Worm (Caenorhabditis elegans) whole organism, young adult: ENCODE data around the gene srbc-66.

Experiments used
- B0019.2 ChIP-seq: fragments of 200-800 bp; sonication (Bioruptor generic); conservative IDR thresholded peaks from 2 replicates; pipeline ENCODE4 v1.3.6; 2022; ENCODE audit warnings: missing genetic modification reagents, missing genetic modification characterization, missing compliant biosample characterization
- B0336.3 ChIP-seq: fragments of 200-800 bp; sonication (Bioruptor generic); IDR thresholded peaks from 2 replicates; pipeline ENCODE4 v1.3.6; 2022; ENCODE audit warnings: missing genetic modification characterization, missing compliant biosample characterization
- D2030.7 ChIP-seq: fragments of 200-800 bp; sonication (Bioruptor generic); IDR thresholded peaks from 2 replicates; pipeline ENCODE4 v1.3.6; 2022; ENCODE audit warnings: missing genetic modification reagents, missing genetic modification characterization, missing compliant biosample characterization
- F33H1.4 ChIP-seq: fragments of 200-800 bp; sonication (Bioruptor generic); IDR thresholded peaks from 2 replicates; pipeline ENCODE4 v1.3.6; 2022; ENCODE audit warnings: missing genetic modification reagents, missing genetic modification characterization, missing compliant biosample characterization
- F49E8.2 ChIP-seq: sonication (generic microtip); optimal IDR thresholded peaks from 3 replicates; lab custom pipeline; 2017; ENCODE audit warnings: missing genetic modification characterization, mild to moderate bottlenecking, missing compliant biosample characterization, antibody characterized with exemption, moderate library complexity; ENCODE audit not compliant: insufficient read depth
- F52B5.7 ChIP-seq: sonication (generic microtip); optimal IDR thresholded peaks from 2 replicates; lab custom pipeline; 2016; ENCODE audit warnings: mild to moderate bottlenecking, missing genetic modification characterization, missing compliant biosample characterization
- F57C9.4 ChIP-seq: sonication (generic microtip); optimal IDR thresholded peaks from 2 replicates; lab custom pipeline; 2017; ENCODE audit warnings: mild to moderate bottlenecking, missing genetic modification characterization, missing compliant biosample characterization
- T26A5.8 ChIP-seq: sonication (generic microtip); optimal IDR thresholded peaks from 2 replicates; lab custom pipeline; 2016; ENCODE audit warnings: missing genetic modification characterization, missing compliant biosample characterization
- Y67H2A.10 ChIP-seq: fragments of 200-800 bp; sonication (Bioruptor generic); conservative IDR thresholded peaks from 2 replicates; pipeline ENCODE4 v1.3.6; 2022; ENCODE audit warnings: missing genetic modification reagents, missing genetic modification characterization, missing compliant biosample characterization
- Y95B8A.8 ChIP-seq: fragments of 200-800 bp; sonication (Bioruptor generic); IDR thresholded peaks from 2 replicates; pipeline ENCODE4 v1.3.6; 2022; ENCODE audit warnings: missing genetic modification reagents, missing genetic modification characterization, missing compliant biosample characterization
- athp-1 ChIP-seq: sonication (generic microtip); optimal IDR thresholded peaks from 2 replicates; lab custom pipeline; 2017; ENCODE audit warnings: mild to moderate bottlenecking, missing genetic modification characterization, missing compliant biosample characterization
- attf-3 ChIP-seq: fragments of 200-800 bp; sonication (Bioruptor generic); conservative IDR thresholded peaks from 2 replicates; pipeline ENCODE4 v1.3.6; 2022; ENCODE audit warnings: missing genetic modification reagents, missing genetic modification characterization, missing compliant biosample characterization
- bed-1 ChIP-seq: fragments of 200-800 bp; sonication (Bioruptor generic); IDR thresholded peaks from 2 replicates; pipeline ENCODE4 v1.3.6; 2022; ENCODE audit warnings: missing genetic modification reagents, missing genetic modification characterization, missing compliant biosample characterization
- bed-2 ChIP-seq: fragments of 200-800 bp; sonication (Bioruptor generic); IDR thresholded peaks from 2 replicates; pipeline ENCODE4 v1.3.6; 2022; ENCODE audit warnings: missing genetic modification reagents, missing genetic modification characterization, missing compliant biosample characterization
- ccch-3 ChIP-seq: fragments of 200-800 bp; sonication (Bioruptor generic); optimal IDR thresholded peaks from 2 replicates; lab custom pipeline; 2018; ENCODE audit warnings: mild to moderate bottlenecking, missing genetic modification characterization, missing compliant biosample characterization
- cebp-2 ChIP-seq: fragments of 200-800 bp; sonication (Bioruptor generic); IDR thresholded peaks from 2 replicates; pipeline ENCODE4 v1.3.6; 2022; ENCODE audit warnings: missing genetic modification characterization, missing compliant biosample characterization
- ceh-91 ChIP-seq: fragments of 200-800 bp; sonication (Bioruptor generic); IDR thresholded peaks from 2 replicates; pipeline ENCODE4 v1.3.6; 2022; ENCODE audit warnings: missing genetic modification reagents, missing genetic modification characterization, missing compliant biosample characterization
- dpl-1 ChIP-seq: fragments of 150-350 bp; optimal IDR thresholded peaks from 2 replicates; lab custom pipeline; 2014; ENCODE audit warnings: missing biosample characterization, missing genetic modification reagents, missing genetic modification characterization
- efl-1 ChIP-seq: fragments of 150-350 bp; optimal IDR thresholded peaks from 2 replicates; lab custom pipeline; 2014; ENCODE audit warnings: missing biosample characterization, missing genetic modification reagents, missing genetic modification characterization
- egl-44 ChIP-seq: fragments of 200-800 bp; sonication (Bioruptor generic); IDR thresholded peaks from 2 replicates; pipeline ENCODE4 v1.3.6; 2022; ENCODE audit warnings: missing genetic modification reagents, missing genetic modification characterization, missing compliant biosample characterization
- egrh-3 ChIP-seq: fragments of 200-800 bp; sonication (Bioruptor generic); IDR thresholded peaks from 2 replicates; pipeline ENCODE4 v1.3.6; 2022; ENCODE audit warnings: missing genetic modification reagents, missing genetic modification characterization, missing compliant biosample characterization
- ekl-4 ChIP-seq: fragments of 200-800 bp; sonication (Bioruptor generic); IDR thresholded peaks from 2 replicates; pipeline ENCODE4 v1.3.6; 2022; ENCODE audit warnings: missing genetic modification reagents, missing genetic modification characterization, missing compliant biosample characterization
- ets-4 ChIP-seq: fragments of 200-800 bp; sonication (Bioruptor generic); optimal IDR thresholded peaks from 2 replicates; lab custom pipeline; 2018; ENCODE audit warnings: mild to moderate bottlenecking, missing genetic modification characterization, missing compliant biosample characterization
- fkh-3 ChIP-seq: sonication (generic microtip); optimal IDR thresholded peaks from 2 replicates; lab custom pipeline; 2016; ENCODE audit warnings: mild to moderate bottlenecking, missing genetic modification characterization, missing compliant biosample characterization
- him-1 ChIP-seq: sonication (generic microtip); optimal IDR thresholded peaks from 2 replicates; lab custom pipeline; 2016; ENCODE audit warnings: missing genotype, missing genetic modification reagents, missing genetic modification characterization, missing compliant biosample characterization
- hmg-1.2 ChIP-seq: fragments of 200-800 bp; sonication (Bioruptor generic); IDR thresholded peaks from 2 replicates; pipeline ENCODE4 v1.3.6; 2022; ENCODE audit warnings: missing genetic modification reagents, missing genetic modification characterization, missing compliant biosample characterization
- hmg-20 ChIP-seq: fragments of 200-800 bp; sonication (Bioruptor generic); IDR thresholded peaks from 2 replicates; pipeline ENCODE4 v1.3.6; 2022; ENCODE audit warnings: missing genetic modification reagents, missing genetic modification characterization, missing compliant biosample characterization
- hrde-1 ChIP-seq: sonication (generic microtip); optimal IDR thresholded peaks from 2 replicates; lab custom pipeline; 2016; ENCODE audit warnings: missing genetic modification characterization, mild to moderate bottlenecking, missing compliant biosample characterization, moderate library complexity, missing genotype, missing genetic modification reagents, borderline replicate concordance
- hsf-1 ChIP-seq: fragments of 200-800 bp; sonication (Bioruptor generic); IDR thresholded peaks from 2 replicates; pipeline ENCODE4 v1.3.6; 2022; ENCODE audit warnings: missing genetic modification reagents, missing genetic modification characterization, missing compliant biosample characterization
- let-526 ChIP-seq: fragments of 200-800 bp; sonication (Bioruptor generic); IDR thresholded peaks from 2 replicates; pipeline ENCODE4 v1.3.6; 2022; ENCODE audit warnings: missing genetic modification reagents, missing genetic modification characterization, missing compliant biosample characterization
- lir-1 ChIP-seq: fragments of 200-800 bp; sonication (Bioruptor generic); conservative IDR thresholded peaks from 2 replicates; pipeline ENCODE4 v1.3.6; 2022; ENCODE audit warnings: missing genetic modification reagents, missing genetic modification characterization, missing compliant biosample characterization
- lsl-1 ChIP-seq: fragments of 200-800 bp; sonication (Bioruptor generic); optimal IDR thresholded peaks from 2 replicates; lab custom pipeline; 2018; ENCODE audit warnings: mild to moderate bottlenecking, missing genetic modification characterization, moderate library complexity, missing compliant biosample characterization
- lsy-27 ChIP-seq: sonication (generic microtip); optimal IDR thresholded peaks from 2 replicates; lab custom pipeline; 2017; ENCODE audit warnings: missing genetic modification characterization, mild to moderate bottlenecking, missing compliant biosample characterization, antibody characterized with exemption, missing genotype, borderline replicate concordance; ENCODE audit not compliant: insufficient read depth
- madf-10 ChIP-seq: sonication (generic microtip); optimal IDR thresholded peaks from 2 replicates; lab custom pipeline; 2016; ENCODE audit warnings: mild to moderate bottlenecking, missing genetic modification characterization, missing compliant biosample characterization
- madf-6 ChIP-seq: fragments of 200-800 bp; sonication (Bioruptor generic); IDR thresholded peaks from 2 replicates; pipeline ENCODE4 v1.3.6; 2022; ENCODE audit warnings: missing genetic modification reagents, missing genetic modification characterization, missing compliant biosample characterization
- madf-8 ChIP-seq: fragments of 200-800 bp; sonication (Bioruptor generic); conservative IDR thresholded peaks from 2 replicates; pipeline ENCODE4 v1.3.6; 2022; ENCODE audit warnings: missing genetic modification reagents, missing genetic modification characterization, missing compliant biosample characterization
- mcd-1 ChIP-seq: fragments of 200-800 bp; sonication (Bioruptor generic); IDR thresholded peaks from 2 replicates; pipeline ENCODE4 v1.3.6; 2022; ENCODE audit warnings: missing genetic modification reagents, missing genetic modification characterization, missing compliant biosample characterization
- nfya-1 ChIP-seq: sonication (generic microtip); optimal IDR thresholded peaks from 2 replicates; lab custom pipeline; 2017; ENCODE audit warnings: antibody characterized with exemption, missing compliant biosample characterization, missing genetic modification characterization, borderline replicate concordance; ENCODE audit not compliant: insufficient read depth
- nhr-90 ChIP-seq: sonication (generic microtip); optimal IDR thresholded peaks from 2 replicates; lab custom pipeline; 2016; ENCODE audit warnings: missing genotype, mild to moderate bottlenecking, missing genetic modification characterization, missing compliant biosample characterization
- pbrm-1 ChIP-seq: fragments of 200-800 bp; sonication (Bioruptor generic); IDR thresholded peaks from 2 replicates; pipeline ENCODE4 v1.3.6; 2022; ENCODE audit warnings: missing genetic modification reagents, missing genetic modification characterization, missing compliant biosample characterization
- rcor-1 ChIP-seq: fragments of 200-800 bp; sonication (Bioruptor generic); IDR thresholded peaks from 2 replicates; pipeline ENCODE4 v1.3.6; 2022; ENCODE audit warnings: missing genetic modification reagents, missing genetic modification characterization, missing compliant biosample characterization
- rec-8 ChIP-seq, 2 experiments: sonication (generic microtip); optimal IDR thresholded peaks; 2 replicates each; lab custom pipeline; 2016; ENCODE audit warnings: mild to moderate bottlenecking in 2 of 2, missing genetic modification characterization in 2 of 2, missing genetic modification reagents in 2 of 2, missing genotype in 2 of 2, missing biosample characterization in 1 of 2, missing compliant biosample characterization in 1 of 2, moderate library complexity in 1 of 2
- snpc-1.1 ChIP-seq: sonication (generic microtip); optimal IDR thresholded peaks from 2 replicates; lab custom pipeline; 2017; ENCODE audit warnings: missing genetic modification characterization, mild to moderate bottlenecking, missing compliant biosample characterization, antibody characterized with exemption, moderate library complexity, missing genotype, missing genetic modification reagents; ENCODE audit not compliant: insufficient read depth
- snpc-1.3 ChIP-seq: sonication (generic microtip); optimal IDR thresholded peaks from 2 replicates; lab custom pipeline; 2017; ENCODE audit warnings: missing genetic modification characterization, mild to moderate bottlenecking, missing compliant biosample characterization, antibody characterized with exemption, moderate library complexity, missing genotype, missing genetic modification reagents; ENCODE audit not compliant: insufficient read depth
- snpc-3.4 ChIP-seq: sonication (generic microtip); optimal IDR thresholded peaks from 2 replicates; lab custom pipeline; 2017; ENCODE audit warnings: missing genetic modification characterization, mild to moderate bottlenecking, missing compliant biosample characterization, antibody characterized with exemption, moderate library complexity, missing genotype, missing genetic modification reagents
- tbp1 ChIP-seq: fragments of 200-800 bp; sonication (Bioruptor generic); optimal IDR thresholded peaks from 2 replicates; lab custom pipeline; 2018; ENCODE audit warnings: mild to moderate bottlenecking, missing genetic modification characterization, missing compliant biosample characterization
- xnd-1 ChIP-seq: sonication (generic microtip); optimal IDR thresholded peaks from 2 replicates; lab custom pipeline; 2016; ENCODE audit warnings: missing genotype, missing genetic modification reagents, missing genetic modification characterization, missing compliant biosample characterization

The srbc-66 gene

ce11 chrV:3578813-3579212, 48.3 kb downstream of the srbc-66 start, which contains the start of gene pygl-1:
Gene pygl-1, plus strand, starts transcription at chrV:3579023.
- peak; percentile 61 for TF ChIP-seq F49E8.2
- TF ChIP-seq cebp-2 = no peak
- no peak for TF ChIP-seq ets-4 (GFP tag; lab: Kevin White, UChicago)
- TF ChIP-seq F33H1.4 (GFP tag; lab: Robert Waterston, UW) = peak; percentile 86
- TF ChIP-seq lsl-1 (GFP tag; lab: Kevin White, UChicago) = peak; percentile 99
- TF ChIP-seq T26A5.8 = no peak
- TF ChIP-seq madf-10 = no peak
- peak; percentile 62; the same call in 1 of the 2 replicates for TF ChIP-seq ekl-4
- TF ChIP-seq Y95B8A.8 = peak; percentile 95
- TF ChIP-seq lsy-27 (tag; lab: Kevin White, UChicago) = no peak
- peak; percentile 83 for TF ChIP-seq hsf-1 (GFP tag; lab: Robert Waterston, UW)
- TF ChIP-seq bed-1 (GFP tag; lab: Robert Waterston, UW) = no peak
- no peak for TF ChIP-seq rec-8 (tag; optimal IDR thresholded peaks at IDR 0.05; lab: Kevin White, UChicago)
- peak; percentile 99 for TF ChIP-seq madf-6 (GFP tag; lab: Robert Waterston, UW)
- TF ChIP-seq bed-2 (GFP tag; lab: Robert Waterston, UW) = 0 out of 2 replicates have a peak, but pooled peaks have one; percentile 33
- TF ChIP-seq dpl-1 (GFP tag; lab: Kevin White, UChicago) = peak; percentile 94
- TF ChIP-seq attf-3 (GFP tag; lab: Robert Waterston, UW) = peak; percentile 84
- TF ChIP-seq let-526 (GFP tag; lab: Robert Waterston, UW) = no peak
- peak; percentile 74; the same call in 1 of the 2 replicates for TF ChIP-seq pbrm-1 (GFP tag; lab: Robert Waterston, UW)
- peak; percentile 12; the same call in 1 of the 2 replicates for TF ChIP-seq egrh-3 (GFP tag; lab: Robert Waterston, UW)
- peak; percentile 57 for TF ChIP-seq him-1 (tag; lab: Kevin White, UChicago)
- peak; percentile 63 for TF ChIP-seq snpc-1.1
- peak; percentile 99 for TF ChIP-seq efl-1
- no peak for TF ChIP-seq hmg-20 (GFP tag; lab: Robert Waterston, UW)
- TF ChIP-seq Y67H2A.10 (GFP tag; lab: Robert Waterston, UW) = 0 out of 2 replicates have a peak, but pooled peaks have one; percentile 40
- TF ChIP-seq D2030.7 = peak; percentile 99
- peak; percentile 71 for TF ChIP-seq lir-1
- TF ChIP-seq hrde-1 (tag; lab: Kevin White, UChicago) = peak; percentile 71
- TF ChIP-seq snpc-3.4 (tag; lab: Kevin White, UChicago) = peak; percentile 89
- no peak for TF ChIP-seq egl-44 (GFP tag; lab: Robert Waterston, UW)
- TF ChIP-seq tbp1 (GFP tag; lab: Kevin White, UChicago) = peak; percentile 59
- TF ChIP-seq madf-8 (GFP tag; lab: Robert Waterston, UW) = peak; percentile 97
- TF ChIP-seq F57C9.4 = no peak
- peak; percentile 84 for TF ChIP-seq B0336.3
- peak; percentile 96 for TF ChIP-seq B0019.2
- TF ChIP-seq snpc-1.3 (tag; lab: Kevin White, UChicago) = peak; percentile 92
- TF ChIP-seq ccch-3 = no peak
- TF ChIP-seq hmg-1.2 (GFP tag; lab: Robert Waterston, UW) = peak; percentile 70
- TF ChIP-seq F52B5.7 = no peak
- TF ChIP-seq ceh-91 = peak; percentile 99
- TF ChIP-seq nhr-90 = no peak
- no peak for TF ChIP-seq fkh-3 (tag; lab: Kevin White, UChicago)
- TF ChIP-seq mcd-1 (GFP tag; lab: Robert Waterston, UW) = peak; percentile 73
- TF ChIP-seq athp-1 (tag; lab: Kevin White, UChicago) = peak; percentile 48
- TF ChIP-seq xnd-1 (tag; lab: Kevin White, UChicago) = peak; percentile 97
- no peak for TF ChIP-seq nfya-1 (tag; lab: Kevin White, UChicago)
- TF ChIP-seq rcor-1 (GFP tag; lab: Robert Waterston, UW) = peak; percentile 90
